Worm (Caenorhabditis elegans) whole organism, late embryonic: Measurements from ENCODE around the gene srlf-23.
"Not testable (repeated sequence)": the region's sequence is repeated elsewhere in the genome, so short reads cannot be mapped to it uniquely, and the experiment has no call there.

ENCODE experiments used
- ceh-19 ChIP-seq: fragments of 200-800 bp; sonication (Bioruptor generic); optimal IDR thresholded peaks from 2 replicates; lab custom pipeline; 2018; ENCODE audit warnings: mild to moderate bottlenecking, missing genetic modification characterization, missing compliant biosample characterization
- ceh-30 ChIP-seq: fragments of 150-350 bp; optimal IDR thresholded peaks from 2 replicates; lab custom pipeline; 2014; ENCODE audit warnings: missing biosample characterization, missing genetic modification characterization
- hlh-13 ChIP-seq: fragments of 200-800 bp; sonication (Bioruptor generic); optimal IDR thresholded peaks from 2 replicates; lab custom pipeline; 2018; ENCODE audit warnings: mild to moderate bottlenecking, missing genetic modification characterization, missing compliant biosample characterization
- lin-11 ChIP-seq: fragments of 200-800 bp; sonication (Bioruptor generic); optimal IDR thresholded peaks from 2 replicates; lab custom pipeline; 2018; ENCODE audit warnings: mild to moderate bottlenecking, missing genetic modification characterization, missing compliant biosample characterization
- pqm-1 ChIP-seq: sonication (generic microtip); optimal IDR thresholded peaks from 2 replicates; lab custom pipeline; 2016; ENCODE audit warnings: missing genetic modification characterization, missing compliant biosample characterization

DNA sequence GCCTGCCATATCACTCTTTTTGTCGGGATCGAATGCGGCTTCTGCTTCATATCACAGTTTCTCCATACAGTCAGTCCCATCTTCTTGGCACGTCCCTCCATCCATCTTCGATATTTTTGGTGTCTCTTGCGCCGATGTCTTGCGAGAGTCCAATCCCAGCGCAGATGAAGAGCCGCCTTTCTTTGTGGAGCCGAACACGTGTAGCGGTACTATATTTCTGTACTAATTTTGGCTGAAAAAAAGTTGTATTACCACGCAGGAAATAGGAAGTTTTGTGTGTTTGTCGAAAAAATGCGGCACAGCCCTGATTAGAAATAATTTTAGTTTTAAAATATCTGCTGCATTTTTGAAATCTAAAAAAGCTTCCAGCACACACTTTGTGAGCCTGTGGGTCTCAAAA is 50.2 kb downstream of the srlf-23 start, which contains the start of gene K09C6.8:
- TF ChIP-seq hlh-13 (GFP tag; lab: Kevin White, UChicago); lin-11 (tag; lab: Kevin White, UChicago); ceh-30 (tag; lab: Kevin White, UChicago); pqm-1; ceh-19: not testable (repeated sequence)
